Worm (Caenorhabditis elegans) whole organism, L4 larva: Measurements from ENCODE around the gene T14G10.8.

Source experiments
- F44E2.7 ChIP-seq: fragments of 200-800 bp; sonication (Bioruptor generic); IDR thresholded peaks from 2 replicates; pipeline ENCODE4 v2.1.2; 2022; ENCODE audit warnings: missing genetic modification characterization, missing compliant biosample characterization
- ceh-28 ChIP-seq: fragments of 150-350 bp; optimal IDR thresholded peaks from 2 replicates; lab custom pipeline; 2014; ENCODE audit warnings: missing biosample characterization, missing genetic modification reagents, missing genetic modification characterization
- fos-1 ChIP-seq: fragments of 150-350 bp; optimal IDR thresholded peaks from 2 replicates; lab custom pipeline; 2014; ENCODE audit warnings: missing biosample characterization, missing genetic modification characterization
- nhr-6 ChIP-seq: fragments of 150-350 bp; optimal IDR thresholded peaks from 2 replicates; lab custom pipeline; 2014; ENCODE audit warnings: missing biosample characterization, missing genetic modification characterization
- nhr-76 ChIP-seq: fragments of 150-350 bp; optimal IDR thresholded peaks from 2 replicates; lab custom pipeline; 2014; ENCODE audit warnings: missing biosample characterization, missing genetic modification characterization
- nhr-77 ChIP-seq: fragments of 150-350 bp; optimal IDR thresholded peaks from 2 replicates; lab custom pipeline; 2014; ENCODE audit warnings: missing biosample characterization, missing genetic modification characterization
- snpc-4 ChIP-seq: fragments of 150-350 bp; optimal IDR thresholded peaks from 2 replicates; lab custom pipeline; 2014; ENCODE audit warnings: missing biosample characterization, missing genetic modification characterization
- unc-39 ChIP-seq: sonication (generic microtip); optimal IDR thresholded peaks from 2 replicates; lab custom pipeline; 2017; ENCODE audit warnings: missing biosample characterization, missing genetic modification characterization

DNA sequence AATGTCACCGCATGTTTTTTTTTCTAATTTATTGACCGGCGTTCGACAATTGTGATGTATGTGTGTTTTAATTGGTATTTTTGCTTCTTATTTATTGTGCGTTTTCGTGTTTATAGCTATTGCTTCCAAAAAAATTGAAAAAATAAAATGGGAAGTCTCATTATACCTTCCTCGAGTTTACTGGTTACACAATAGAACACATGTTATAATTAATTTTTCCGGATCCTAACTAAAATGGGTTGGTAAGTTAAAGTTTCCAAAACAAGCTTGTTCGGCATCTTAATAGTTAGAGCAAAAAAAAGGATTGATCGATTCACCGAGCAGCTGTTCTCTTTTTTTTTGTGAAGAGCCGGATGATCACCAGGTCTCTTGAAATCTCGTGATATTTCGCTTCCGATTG, 8.7 kb upstream of the T14G10.8 start, which contains the start of gene ttr-54:
- TF ChIP-seq F44E2.7 (GFP tag; lab: Robert Waterston, UW) (no peak), snpc-4 (no peak), nhr-77 (no peak), nhr-6 (tag; lab: Kevin White, UChicago) (no peak), fos-1 (tag; lab: Kevin White, UChicago) (no peak), unc-39 (tag; lab: Kevin White, UChicago) (no peak), ceh-28 (tag; lab: Kevin White, UChicago) (no peak), nhr-76 (tag; lab: Kevin White, UChicago) (no peak)
